Fruit fly (Drosophila melanogaster) whole organism, embryonic: ENCODE results near the gene Best4.
A peak's percentile ranks its signal among the peaks of the same experiment; 100 is the strongest.

ENCODE experiments used
- ATbp ChIP-seq: fragments of 200-800 bp; sonication (Bioruptor generic); optimal IDR thresholded peaks from 2 replicates; lab custom pipeline; 2017; ENCODE audit warnings: missing biosample characterization, mild to moderate bottlenecking, missing genetic modification characterization, missing genetic modification reagents
- Abd-B ChIP-seq: fragments of 200-800 bp; sonication (Bioruptor generic); optimal IDR thresholded peaks from 2 replicates; lab custom pipeline; 2018; ENCODE audit warnings: missing biosample characterization, mild to moderate bottlenecking, missing genetic modification characterization, moderate library complexity
- Asciz ChIP-seq: fragments of 200-800 bp; sonication (Bioruptor generic); optimal IDR thresholded peaks from 2 replicates; lab custom pipeline; 2017; ENCODE audit warnings: missing biosample characterization, mild to moderate bottlenecking, missing genetic modification characterization, missing genetic modification reagents
- Awh ChIP-seq: fragments of 200-800 bp; sonication (Bioruptor generic); IDR thresholded peaks from 2 replicates; pipeline ENCODE4, ENCODE4 v1.3.6; 2022; ENCODE audit warnings: missing biosample characterization, missing genetic modification characterization
- Bgb ChIP-seq: fragments of 200-800 bp; sonication (Bioruptor generic); IDR thresholded peaks from 2 replicates; pipeline ENCODE4 v1.3.6; 2022; ENCODE audit warnings: missing biosample characterization, missing genetic modification characterization; ENCODE audit not compliant: partially characterized antibody
- BtbVII ChIP-seq: fragments of 200-800 bp; sonication (Bioruptor generic); optimal IDR thresholded peaks from 3 replicates; lab custom pipeline; 2017; ENCODE audit warnings: missing biosample characterization, mild to moderate bottlenecking, missing genetic modification characterization
- CG12769 ChIP-seq: fragments of 200-800 bp; sonication (Bioruptor generic); optimal IDR thresholded peaks from 2 replicates; lab custom pipeline; 2019; ENCODE audit warnings: missing biosample characterization, mild to moderate bottlenecking, missing genetic modification characterization, moderate library complexity
- CG14441 ChIP-seq: fragments of 200-800 bp; sonication (Bioruptor generic); IDR thresholded peaks from 2 replicates; pipeline ENCODE4 v1.3.6; 2022; ENCODE audit warnings: missing biosample characterization, missing genetic modification characterization
- CG17328 ChIP-seq: fragments of 200-800 bp; sonication (Bioruptor generic); IDR thresholded peaks from 2 replicates; pipeline ENCODE4 v1.3.6; 2022; ENCODE audit warnings: missing biosample characterization, missing genetic modification characterization
- CG17359 ChIP-seq: fragments of 200-800 bp; sonication (Bioruptor generic); optimal IDR thresholded peaks from 3 replicates; lab custom pipeline; 2018; ENCODE audit warnings: missing biosample characterization, mild to moderate bottlenecking, missing genetic modification characterization, moderate library complexity
- CG17361 ChIP-seq: fragments of 200-800 bp; sonication (Bioruptor generic); IDR thresholded peaks from 3 replicates; pipeline ENCODE4 v1.3.6; 2022; ENCODE audit warnings: missing biosample characterization, missing genetic modification characterization
- CG18262 ChIP-seq: fragments of 200-800 bp; optimal IDR thresholded peaks from 3 replicates; lab custom pipeline; 2019; ENCODE audit warnings: missing biosample characterization, mild to moderate bottlenecking, missing genetic modification characterization, moderate library complexity
- CG18764 ChIP-seq: fragments of 200-800 bp; sonication (Bioruptor generic); optimal IDR thresholded peaks from 3 replicates; lab custom pipeline; 2016; ENCODE audit warnings: missing biosample characterization, missing genetic modification characterization
- CG2678 ChIP-seq: fragments of 200-800 bp; sonication (Bioruptor generic); optimal IDR thresholded peaks from 3 replicates; lab custom pipeline; 2019; ENCODE audit warnings: missing biosample characterization, mild to moderate bottlenecking, missing genetic modification characterization, moderate library complexity
- CG2712 ChIP-seq: fragments of 200-800 bp; optimal IDR thresholded peaks from 3 replicates; lab custom pipeline; 2019; ENCODE audit warnings: missing biosample characterization, mild to moderate bottlenecking, missing genetic modification characterization, moderate library complexity
- CG30403 ChIP-seq: fragments of 200-800 bp; sonication (Bioruptor generic); optimal IDR thresholded peaks from 3 replicates; lab custom pipeline; 2016; ENCODE audit warnings: missing biosample characterization, missing genetic modification characterization
- CG31441 ChIP-seq: fragments of 200-800 bp; sonication (Bioruptor generic); IDR thresholded peaks from 2 replicates; pipeline ENCODE4 v1.3.6; 2022; ENCODE audit warnings: missing biosample characterization, missing genetic modification characterization
- CG34422 ChIP-seq: fragments of 200-800 bp; sonication (Bioruptor generic); IDR thresholded peaks from 3 replicates; pipeline ENCODE4 v1.3.6; 2022; ENCODE audit warnings: missing biosample characterization, missing genetic modification characterization
- CG4707 ChIP-seq: fragments of 200-800 bp; sonication (Bioruptor generic); optimal IDR thresholded peaks from 2 replicates; lab custom pipeline; 2018; ENCODE audit warnings: missing biosample characterization, mild to moderate bottlenecking, missing genetic modification characterization, moderate library complexity
- CG6254 ChIP-seq: fragments of 200-800 bp; sonication (Bioruptor generic); optimal IDR thresholded peaks from 3 replicates; lab custom pipeline; 2017; ENCODE audit warnings: mild to moderate bottlenecking, missing biosample characterization, missing genetic modification reagents, missing genetic modification characterization
- CG7556 ChIP-seq: fragments of 200-800 bp; sonication (Bioruptor generic); optimal IDR thresholded peaks from 2 replicates; lab custom pipeline; 2017; ENCODE audit warnings: missing biosample characterization, mild to moderate bottlenecking, missing genetic modification characterization
- CG8388 ChIP-seq: fragments of 200-800 bp; sonication (Bioruptor generic); optimal IDR thresholded peaks from 2 replicates; lab custom pipeline; 2019; ENCODE audit warnings: missing biosample characterization, mild to moderate bottlenecking, missing genetic modification characterization, moderate library complexity
- Dbx ChIP-seq: fragments of 200-800 bp; sonication (Bioruptor generic); IDR thresholded peaks from 3 replicates; pipeline ENCODE4 v1.3.6; 2022; ENCODE audit warnings: missing biosample characterization, missing genetic modification characterization
- Ets97D ChIP-seq: fragments of 200-800 bp; sonication (Bioruptor generic); optimal IDR thresholded peaks from 3 replicates; lab custom pipeline; 2016; ENCODE audit warnings: missing biosample characterization, missing genetic modification characterization
- Oli ChIP-seq: fragments of 200-800 bp; sonication (Bioruptor generic); optimal IDR thresholded peaks from 2 replicates; lab custom pipeline; 2018; ENCODE audit warnings: missing biosample characterization, mild to moderate bottlenecking, missing genetic modification characterization, moderate library complexity
- Sin3A ChIP-seq: fragments of >200 bp; optimal IDR thresholded peaks from 2 replicates; lab custom pipeline; 2018
- Sox100B ChIP-seq: fragments of 200-800 bp; sonication (Bioruptor generic); optimal IDR thresholded peaks from 3 replicates; lab custom pipeline; 2018; ENCODE audit warnings: missing biosample characterization, mild to moderate bottlenecking, missing genetic modification characterization
- Sox102F ChIP-seq: fragments of 200-800 bp; sonication (Bioruptor generic); optimal IDR thresholded peaks from 2 replicates; lab custom pipeline; 2018; ENCODE audit warnings: missing biosample characterization, mild to moderate bottlenecking, missing genetic modification characterization, moderate library complexity
- Ssrp ChIP-seq: fragments of 200-800 bp; sonication (Bioruptor generic); optimal IDR thresholded peaks from 2 replicates; lab custom pipeline; 2018; ENCODE audit warnings: missing biosample characterization, mild to moderate bottlenecking, missing genetic modification characterization, moderate library complexity
- Xbp1 ChIP-seq: fragments of 200-800 bp; sonication (Bioruptor generic); optimal IDR thresholded peaks from 3 replicates; lab custom pipeline; 2016; ENCODE audit warnings: missing biosample characterization, mild to moderate bottlenecking, missing genetic modification characterization
- abd-A ChIP-seq: fragments of 200-800 bp; sonication (Bioruptor generic); optimal IDR thresholded peaks from 3 replicates; lab custom pipeline; 2019; ENCODE audit warnings: missing biosample characterization, mild to moderate bottlenecking, missing genetic modification characterization, moderate library complexity
- ap ChIP-seq: fragments of 200-800 bp; sonication (Bioruptor generic); IDR thresholded peaks from 2 replicates; pipeline ENCODE4 v1.3.6; 2022; ENCODE audit warnings: missing biosample characterization, missing genetic modification characterization
- eve ChIP-seq, 2 experiments: fragments of >200 bp; optimal IDR thresholded peaks; 2 replicates each; lab custom pipeline; 2017; ENCODE audit warnings: missing biosample characterization in 2 of 2, missing genetic modification characterization in 2 of 2
- fd96Cb ChIP-seq: fragments of 200-800 bp; sonication (Bioruptor generic); optimal IDR thresholded peaks from 2 replicates; lab custom pipeline; 2018; ENCODE audit warnings: missing biosample characterization, mild to moderate bottlenecking, missing genetic modification characterization, moderate library complexity
- gem ChIP-seq: fragments of 200-800 bp; sonication (Bioruptor generic); optimal IDR thresholded peaks from 2 replicates; lab custom pipeline; 2019; ENCODE audit warnings: missing biosample characterization, mild to moderate bottlenecking, missing genetic modification characterization, moderate library complexity
- grau ChIP-seq: fragments of 200-800 bp; optimal IDR thresholded peaks from 3 replicates; lab custom pipeline; 2019; ENCODE audit warnings: missing biosample characterization, mild to moderate bottlenecking, missing genetic modification characterization, moderate library complexity
- grn ChIP-seq: fragments of 200-800 bp; sonication (Bioruptor generic); optimal IDR thresholded peaks from 3 replicates; lab custom pipeline; 2017; ENCODE audit warnings: missing biosample characterization, missing genetic modification characterization
- gro ChIP-seq: fragments of 200-800 bp; sonication (Bioruptor generic); optimal IDR thresholded peaks from 2 replicates; lab custom pipeline; 2016; ENCODE audit warnings: missing biosample characterization, missing genetic modification characterization
- gsb ChIP-seq: fragments of 200-800 bp; sonication (Bioruptor generic); IDR thresholded peaks from 2 replicates; pipeline ENCODE4 v1.3.6; 2022; ENCODE audit warnings: missing biosample characterization, missing genetic modification characterization
- insv ChIP-seq, 2 experiments: fragments of 200-800 bp; sonication (Bioruptor generic); optimal IDR thresholded peaks; 3 replicates each; lab custom pipeline; 2016 to 2018; ENCODE audit warnings: missing biosample characterization in 2 of 2, missing genetic modification characterization in 2 of 2
- jumu ChIP-seq: fragments of 200-800 bp; sonication (Bioruptor generic); optimal IDR thresholded peaks from 3 replicates; lab custom pipeline; 2016; ENCODE audit warnings: missing biosample characterization, missing genetic modification characterization
- kay ChIP-seq: fragments of 200-800 bp; sonication (Bioruptor generic); optimal IDR thresholded peaks from 2 replicates; lab custom pipeline; 2016; ENCODE audit warnings: missing biosample characterization, missing genetic modification characterization
- lola ChIP-seq, 3 experiments: fragments of >200 bp in 2 of 3; fragments of 200-800 bp in 1 of 3; sonication (Bioruptor generic) in 1 of 3; optimal IDR thresholded peaks; 2 replicates each; lab custom pipeline; 2017 to 2019; ENCODE audit warnings: missing biosample characterization in 3 of 3, missing genetic modification characterization in 3 of 3, mild to moderate bottlenecking in 1 of 3, moderate library complexity in 1 of 3
- oc ChIP-seq: fragments of 200-800 bp; sonication (Bioruptor generic); optimal IDR thresholded peaks from 2 replicates; lab custom pipeline; 2018; ENCODE audit warnings: missing biosample characterization, mild to moderate bottlenecking, missing genetic modification characterization, moderate library complexity
- onecut ChIP-seq: fragments of 200-800 bp; sonication (Bioruptor generic); IDR thresholded peaks from 2 replicates; pipeline ENCODE4 v1.3.6; 2022; ENCODE audit warnings: missing biosample characterization, missing genetic modification characterization
- pnt ChIP-seq: fragments of 200-800 bp; sonication (Bioruptor generic); optimal IDR thresholded peaks from 3 replicates; lab custom pipeline; 2016; ENCODE audit warnings: missing biosample characterization, missing genetic modification characterization
- salm ChIP-seq: fragments of 200-800 bp; sonication (Bioruptor generic); optimal IDR thresholded peaks from 2 replicates; lab custom pipeline; 2018; ENCODE audit warnings: missing biosample characterization, mild to moderate bottlenecking, missing genetic modification characterization
- sd ChIP-seq: fragments of 200-800 bp; sonication (Bioruptor generic); optimal IDR thresholded peaks from 3 replicates; lab custom pipeline; 2018; ENCODE audit warnings: missing biosample characterization, mild to moderate bottlenecking, missing genetic modification characterization, moderate library complexity
- sens ChIP-seq: fragments of 200-800 bp; sonication (Bioruptor generic); peaks from one replicate; lab custom pipeline; 2016; ENCODE audit warnings: missing biosample characterization, missing genetic modification characterization
- vvl ChIP-seq: fragments of 200-800 bp; sonication (Bioruptor generic); IDR thresholded peaks from 2 replicates; pipeline ENCODE4 v1.3.6; 2022; ENCODE audit warnings: missing biosample characterization, missing genetic modification characterization

Best4 gene

dm6 chr3L:15251759-15252322 lies 46.9 kb upstream of the Best4 start:
- TF ChIP-seq grn (GFP tag; lab: Kevin White, UChicago) (peak; percentile 53), salm (peak; percentile 21), abd-A (tag; lab: Kevin White, UChicago) (peak; percentile 93), sens (peak; percentile 60), onecut (GFP tag; lab: Robert Waterston, UW) (peak; percentile 46; the same call in 1 of the 2 replicates), oc (peak; percentile 75), Ets97D (GFP tag; lab: Kevin White, UChicago) (no peak), CG34422 (GFP tag; lab: Robert Waterston, UW) (no peak), sd (tag; lab: Kevin White, UChicago) (peak; percentile 66), Bgb (no peak), insv (GFP tag; optimal IDR thresholded peaks at IDR 0.05; lab: Kevin White, UChicago) (no peak), jumu (GFP tag; lab: Kevin White, UChicago) (no peak), CG4707 (GFP tag; lab: Kevin White, UChicago) (no peak), vvl (peak; percentile 90), gro (no peak), gsb (GFP tag; lab: Robert Waterston, UW) (no peak), CG12769 (tag; lab: Kevin White, UChicago) (peak; percentile 35), Oli (tag; lab: Kevin White, UChicago) (no peak), Awh (GFP tag; lab: Robert Waterston, UW) (peak; percentile 80), CG17328 (no peak)

- TF ChIP-seq CG18764 (GFP tag; lab: Kevin White, UChicago) (no peak), CG17361 (peak; percentile 56; the same call in 2 of the 3 replicates), Ssrp (tag; lab: Kevin White, UChicago) (peak; percentile 9), Asciz (GFP tag; lab: Kevin White, UChicago) (peak; percentile 31), CG31441 (GFP tag; lab: Robert Waterston, UW) (peak; percentile 34; the same call in 1 of the 2 replicates), Abd-B (GFP tag; lab: Kevin White, UChicago) (peak; percentile 18), CG30403 (GFP tag; lab: Kevin White, UChicago) (peak; percentile 15), CG7556 (GFP tag; lab: Kevin White, UChicago) (peak; percentile 25), CG18262 (tag; lab: Kevin White, UChicago) (peak; percentile 45), CG14441 (GFP tag; lab: Robert Waterston, UW) (no peak), fd96Cb (tag; lab: Kevin White, UChicago) (peak; percentile 3), CG17359 (tag; lab: Kevin White, UChicago) (peak; percentile 11), eve (GFP tag; optimal IDR thresholded peaks at IDR 0.05; lab: Kevin White, UChicago) (peak in 1 of 2 experiments; percentile 83), Xbp1 (GFP tag; lab: Kevin White, UChicago) (peak; percentile 15), gem (tag; lab: Kevin White, UChicago) (peak; percentile 49), pnt (peak; percentile 35), Sox102F (GFP tag; lab: Kevin White, UChicago) (peak; percentile 28), BtbVII (no peak), CG6254 (GFP tag; lab: Kevin White, UChicago) (no peak), CG2712 (peak; percentile 34), ATbp (GFP tag; lab: Kevin White, UChicago) (peak; percentile 3), kay (GFP tag; lab: Kevin White, UChicago) (no peak), CG8388 (peak; percentile 26), CG2678 (tag; lab: Kevin White, UChicago) (peak; percentile 33), Dbx (no peak), lola (GFP tag; optimal IDR thresholded peaks at IDR 0.05; lab: Kevin White, UChicago) (peak in 1 of 3 experiments; percentile 19), Sox100B (peak; percentile 45), sens (peak; percentile 9), Sin3A (lab: Kevin White, UChicago) (no peak), Oli (tag; lab: Kevin White, UChicago) (peak; percentile 32), ap (GFP tag; lab: Robert Waterston, UW) (no peak), grau (tag; lab: Kevin White, UChicago) (peak; percentile 2)
Observed at dm6 chr3L:15252562-15252961, 46.2 kb upstream of the Best4 start.
